Fruit fly (Drosophila melanogaster): Measurements from ENCODE around the gene Bin1.

Gene Bin1

dm6 chr3R:16221359-16222299, 32.3 kb upstream of the Bin1 start (continued):
- TF ChIP-seq bcd (GFP tag; optimal IDR thresholded peaks at IDR 0.05) (peak; percentile 96), nerfin-2 (GFP tag; IDR thresholded peaks at IDR 0.05; ENCODE audit: partially characterized antibody) (no peak), sc (optimal IDR thresholded peaks at IDR 0.05) (no peak), sc (GFP tag; optimal IDR thresholded peaks at IDR 0.05) (peak; percentile 96), Bteb2 (GFP tag; optimal IDR thresholded peaks at IDR 0.05) (no peak), CG2116 (GFP tag; optimal IDR thresholded peaks at IDR 0.05) (peak; percentile 70), slp2 (GFP tag; optimal IDR thresholded peaks at IDR 0.05) (peak; percentile 72), ara (GFP tag; IDR thresholded peaks at IDR 0.05) (peak; percentile 75), D19B (GFP tag; optimal IDR thresholded peaks at IDR 0.05) (peak; percentile 88), Max (GFP tag; optimal IDR thresholded peaks at IDR 0.05) (peak; percentile 48), CG9817 (tag; optimal IDR thresholded peaks at IDR 0.05) (peak; percentile 66), croc (GFP tag; conservative IDR thresholded peaks at IDR 0.05) (peak; percentile 74), CG14441 (GFP tag; IDR thresholded peaks at IDR 0.05) (peak; percentile 80), lab (GFP tag; optimal IDR thresholded peaks at IDR 0.05) (peak; percentile 85), H15 (GFP tag; IDR thresholded peaks at IDR 0.05) (peak; percentile 80), otp (GFP tag; IDR thresholded peaks at IDR 0.05) (no peak), Rfx (GFP tag; IDR thresholded peaks at IDR 0.05) (peak; percentile 72), so (GFP tag; IDR thresholded peaks at IDR 0.05) (peak; percentile 64; the same call in 2 of the 3 replicates), ems (GFP tag; optimal IDR thresholded peaks at IDR 0.05) (peak; percentile 61), CG13775 (GFP tag; optimal IDR thresholded peaks at IDR 0.05) (peak; percentile 97), CG10462 (GFP tag; optimal IDR thresholded peaks at IDR 0.05) (peak; percentile 83), Ets65A (GFP tag) (peak; percentile 94), toy (GFP tag; IDR thresholded peaks at IDR 0.05) (peak; percentile 33; the same call in 1 of the 2 replicates), CG10267 (tag; optimal IDR thresholded peaks at IDR 0.05) (peak; percentile 86), Elba2 (GFP tag; optimal IDR thresholded peaks at IDR 0.05) (no peak), HLHmδ (GFP tag; optimal IDR thresholded peaks at IDR 0.05) (no peak), kay (GFP tag; optimal IDR thresholded peaks at IDR 0.05) (peak; percentile 88), CG2202 (tag; optimal IDR thresholded peaks at IDR 0.05) (peak; percentile 74), C15 (GFP tag; IDR thresholded peaks at IDR 0.05) (0 out of 3 replicates have a peak, but pooled peaks have one; percentile 50), CG1832 (GFP tag; optimal IDR thresholded peaks at IDR 0.05) (no peak), nerfin-1 (tag; optimal IDR thresholded peaks at IDR 0.05) (peak; percentile 92), bbx (GFP tag; IDR thresholded peaks at IDR 0.05; ENCODE audit: partially characterized antibody) (peak; percentile 51), CG4282 (GFP tag; optimal IDR thresholded peaks at IDR 0.05) (no peak), CG10274 (GFP tag; optimal IDR thresholded peaks at IDR 0.05) (peak; percentile 83), Myb (GFP tag; optimal IDR thresholded peaks at IDR 0.05) (no peak), CG4820 (GFP tag; optimal IDR thresholded peaks at IDR 0.05) (peak; percentile 80), CG7745 (tag; optimal IDR thresholded peaks at IDR 0.05) (no peak), Side (GFP tag; optimal IDR thresholded peaks at IDR 0.05) (no peak), CG1603 (tag; optimal IDR thresholded peaks at IDR 0.05) (peak; percentile 19), CG11247 (GFP tag; IDR thresholded peaks at IDR 0.05) (peak; percentile 53; the same call in 1 of the 2 replicates), CG31388 (GFP tag; optimal IDR thresholded peaks at IDR 0.05) (peak; percentile 40), CG6654 (GFP tag; optimal IDR thresholded peaks at IDR 0.05) (peak; percentile 90), bsh (GFP tag; optimal IDR thresholded peaks at IDR 0.05) (peak; percentile 76 to 89), CG3065 (GFP tag; optimal IDR thresholded peaks at IDR 0.05) (peak; percentile 32), esg (GFP tag; conservative IDR thresholded peaks at IDR 0.05) (peak; percentile 69), Mad (GFP tag; optimal IDR thresholded peaks at IDR 0.05) (peak; percentile 32), schlank (tag; optimal IDR thresholded peaks at IDR 0.05) (no peak), mam (GFP tag; optimal IDR thresholded peaks at IDR 0.05) (no peak), CG6254 (GFP tag; optimal IDR thresholded peaks at IDR 0.05) (peak; percentile 66)
